Fruit fly (Drosophila melanogaster): ENCODE results near the gene CtIP.

Gene CtIP

dm6 chr3L:20441632-20442469 lies 5.8 kb downstream of the CtIP start, which contains the start of gene CG5910 (continued):
- TF ChIP-seq Drgx (GFP tag; IDR thresholded peaks at IDR 0.05), result no peak
- TF ChIP-seq CG4360 (GFP tag; IDR thresholded peaks at IDR 0.05), result peak; percentile 76
- TF ChIP-seq CG4424 (GFP tag; optimal IDR thresholded peaks at IDR 0.05), result peak; percentile 88
- TF ChIP-seq dimm (GFP tag; IDR thresholded peaks at IDR 0.05), result 0 out of 2 replicates have a peak, but pooled peaks have one; percentile 18
- TF ChIP-seq Poxn (GFP tag; IDR thresholded peaks at IDR 0.05), result 0 out of 2 replicates have a peak, but pooled peaks have one; percentile 18
- peak; percentile 76 for TF ChIP-seq so (GFP tag; IDR thresholded peaks at IDR 0.05)
- TF ChIP-seq cg (GFP tag; optimal IDR thresholded peaks at IDR 0.05), result no peak
- TF ChIP-seq Stat92E (GFP tag; optimal IDR thresholded peaks at IDR 0.05), result peak in 1 of 3 experiments; percentile 7
- no peak for TF ChIP-seq nerfin-2 (GFP tag; IDR thresholded peaks at IDR 0.05; ENCODE audit: partially characterized antibody)
- TF ChIP-seq h (optimal IDR thresholded peaks at IDR 0.05), result no peak
- TF ChIP-seq CG13775 (GFP tag; optimal IDR thresholded peaks at IDR 0.05), result peak; percentile 88
- TF ChIP-seq CG12219 (GFP tag; optimal IDR thresholded peaks at IDR 0.05), result peak; percentile 77
- peak; percentile 80 for TF ChIP-seq CG9215 (GFP tag; IDR thresholded peaks at IDR 0.05)
- no peak for TF ChIP-seq dm (GFP tag; optimal IDR thresholded peaks at IDR 0.05)
- TF ChIP-seq chif (GFP tag; optimal IDR thresholded peaks at IDR 0.05), result peak in 1 of 2 experiments; percentile 3
- TF ChIP-seq Opbp (GFP tag; IDR thresholded peaks at IDR 0.05; ENCODE audit: partially characterized antibody), result no peak
- TF ChIP-seq Kr (GFP tag; optimal IDR thresholded peaks at IDR 0.05), result no peak
- TF ChIP-seq CG8765 (GFP tag; IDR thresholded peaks at IDR 0.05), result 0 out of 2 replicates have a peak, but pooled peaks have one; percentile 39
- no peak for TF ChIP-seq CG4282 (GFP tag; optimal IDR thresholded peaks at IDR 0.05)
- peak; percentile 69 for TF ChIP-seq ewg (GFP tag; optimal IDR thresholded peaks at IDR 0.05)
- TF ChIP-seq HLH4C (GFP tag; IDR thresholded peaks at IDR 0.05; ENCODE audit: partially characterized antibody), result no peak
- TF ChIP-seq CG6791 (GFP tag; IDR thresholded peaks at IDR 0.05; ENCODE audit: partially characterized antibody), result no peak
- peak; percentile 65; the same call in 2 of the 3 replicates for TF ChIP-seq B-H1 (GFP tag; IDR thresholded peaks at IDR 0.05)
- no peak for TF ChIP-seq Side (GFP tag; optimal IDR thresholded peaks at IDR 0.05)
- peak; percentile 88 for TF ChIP-seq Sox102F (GFP tag; optimal IDR thresholded peaks at IDR 0.05)
- peak; percentile 41; the same call in 1 of the 2 replicates for TF ChIP-seq gt (GFP tag; IDR thresholded peaks at IDR 0.05)
- TF ChIP-seq Mes4 (GFP tag; optimal IDR thresholded peaks at IDR 0.05), result no peak
- TF ChIP-seq Antp (GFP tag; optimal IDR thresholded peaks at IDR 0.05), result peak; percentile 19
- TF ChIP-seq CG9817 (tag; optimal IDR thresholded peaks at IDR 0.05), result peak; percentile 80
- TF ChIP-seq CG16863 (GFP tag; optimal IDR thresholded peaks at IDR 0.05), result peak; percentile 8
- peak; percentile 67 for TF ChIP-seq Awh (GFP tag; IDR thresholded peaks at IDR 0.05)
- peak; percentile 61 for TF ChIP-seq abd-A (tag; optimal IDR thresholded peaks at IDR 0.05)
- no peak for TF ChIP-seq jumu (GFP tag; optimal IDR thresholded peaks at IDR 0.05)
- TF ChIP-seq otp (GFP tag; IDR thresholded peaks at IDR 0.05), result no peak
- no peak for TF ChIP-seq MBD-R2 (GFP tag; IDR thresholded peaks at IDR 0.05)
- TF ChIP-seq CG12299 (tag; optimal IDR thresholded peaks at IDR 0.05), result peak; percentile 87
- peak; percentile 76 for TF ChIP-seq CG13123 (GFP tag; optimal IDR thresholded peaks at IDR 0.05)
- TF ChIP-seq schlank (tag; optimal IDR thresholded peaks at IDR 0.05), result peak; percentile 32
- peak; percentile 43 for TF ChIP-seq CG10959 (GFP tag; IDR thresholded peaks at IDR 0.05)
- TF ChIP-seq CG12769 (tag; optimal IDR thresholded peaks at IDR 0.05), result peak; percentile 56
- peak; percentile 94 for TF ChIP-seq Meics (GFP tag; optimal IDR thresholded peaks at IDR 0.05)
- no peak for TF ChIP-seq z (GFP tag; IDR thresholded peaks at IDR 0.05)
- TF ChIP-seq CG34422 (GFP tag; IDR thresholded peaks at IDR 0.05), result peak; percentile 24; the same call in 1 of the 3 replicates
- TF ChIP-seq CG17385 (GFP tag; optimal IDR thresholded peaks at IDR 0.05), result peak; percentile 83
- no peak for TF ChIP-seq Dip2 (GFP tag; IDR thresholded peaks at IDR 0.05)
- peak; percentile 90 for TF ChIP-seq CG15269 (tag; optimal IDR thresholded peaks at IDR 0.05)
- no peak for TF ChIP-seq aop (GFP tag; IDR thresholded peaks at IDR 0.05)
- TF ChIP-seq CG15479 (GFP tag; optimal IDR thresholded peaks at IDR 0.05), result no peak
